Fruit fly (Drosophila melanogaster): ENCODE data around the gene Pi3K92E.

Pi3K92E gene

DNA sequence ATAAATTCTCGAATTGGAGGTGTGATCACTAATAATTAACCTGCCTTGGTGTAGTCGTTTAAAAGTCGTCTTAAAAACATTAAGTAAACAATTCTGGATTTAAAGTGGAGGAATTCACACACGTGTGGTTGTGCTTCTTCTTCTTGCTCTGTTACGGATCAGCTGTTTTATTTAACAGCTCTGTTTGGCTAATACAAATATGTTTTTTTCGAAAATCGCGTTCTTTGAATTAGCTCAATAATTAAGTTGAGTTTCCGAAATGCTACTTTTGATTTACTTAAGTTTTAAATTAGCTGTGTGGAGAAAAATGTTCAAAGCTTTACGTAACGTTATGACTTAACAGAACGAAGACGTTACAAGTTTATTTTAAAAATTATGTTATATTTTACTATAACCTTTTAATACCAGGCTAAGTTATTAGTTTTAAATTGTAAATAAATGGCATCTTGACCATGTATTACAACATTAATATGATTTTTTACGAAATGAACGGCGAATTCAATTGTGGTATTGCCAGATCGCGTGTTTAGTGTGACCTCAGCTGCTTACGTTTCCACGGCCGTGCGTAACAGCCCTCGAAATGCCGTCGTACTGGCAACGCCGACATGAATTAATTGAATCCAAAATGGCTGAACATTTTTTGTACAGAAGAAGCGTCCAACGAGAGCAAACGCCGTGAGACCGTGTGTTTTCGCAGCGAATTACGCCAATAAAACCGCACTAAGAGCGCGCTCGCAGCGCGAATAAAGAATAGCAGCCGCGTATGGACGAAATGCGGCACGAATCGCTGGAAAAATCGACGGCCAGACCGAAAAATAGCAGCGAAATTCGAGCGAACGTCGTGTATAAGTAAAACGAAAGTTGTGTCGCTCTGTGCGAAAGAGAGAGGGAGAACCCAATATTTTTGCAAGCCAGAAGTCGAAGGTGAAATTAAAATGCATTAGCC is 41.7 kb downstream of the Pi3K92E start, which contains the start of the genes Pus1 and bon (continued):
- TF ChIP-seq Optix (GFP tag; IDR thresholded peaks at IDR 0.05) (no peak), stwl (tag; optimal IDR thresholded peaks at IDR 0.05) (peak; percentile 79), Sry-β (GFP tag; optimal IDR thresholded peaks at IDR 0.05) (no peak), Mes4 (GFP tag; optimal IDR thresholded peaks at IDR 0.05) (no peak), CG16779 (GFP tag; IDR thresholded peaks at IDR 0.05) (no peak), CG11247 (GFP tag; IDR thresholded peaks at IDR 0.05) (no peak), eyg (GFP tag; optimal IDR thresholded peaks at IDR 0.05) (no peak), CG11696 (GFP tag; IDR thresholded peaks at IDR 0.05) (no peak), da (GFP tag; optimal IDR thresholded peaks at IDR 0.05) (no peak), ranshi (GFP tag; IDR thresholded peaks at IDR 0.05) (no peak), HLH4C (GFP tag; IDR thresholded peaks at IDR 0.05; ENCODE audit: partially characterized antibody) (no peak), CG18619 (GFP tag; optimal IDR thresholded peaks at IDR 0.05) (no peak), slbo (GFP tag; IDR thresholded peaks at IDR 0.05) (peak; percentile 52; the same call in 1 of the 2 replicates), insv (GFP tag; optimal IDR thresholded peaks at IDR 0.05) (no peak), bab2 (GFP tag; optimal IDR thresholded peaks at IDR 0.05) (peak; percentile 22), cato (GFP tag; optimal IDR thresholded peaks at IDR 0.05; ENCODE audit: borderline replicate concordance) (no peak), HmgD (GFP tag; optimal IDR thresholded peaks at IDR 0.05) (no peak), YL-1 (GFP tag; optimal IDR thresholded peaks at IDR 0.05) (peak; percentile 88), yki (optimal IDR thresholded peaks at IDR 0.05) (no peak), Neu2 (GFP tag; optimal IDR thresholded peaks at IDR 0.05; ENCODE audit: borderline replicate concordance) (no peak), kni (GFP tag; optimal IDR thresholded peaks at IDR 0.05) (peak; percentile 30), CG11504 (tag; optimal IDR thresholded peaks at IDR 0.05) (peak; percentile 29), Fer2 (tag; optimal IDR thresholded peaks at IDR 0.05) (no peak), CG12769 (tag; optimal IDR thresholded peaks at IDR 0.05) (no peak), Sox100B (GFP tag; optimal IDR thresholded peaks at IDR 0.05) (no peak), eve (GFP tag; optimal IDR thresholded peaks at IDR 0.05) (no peak), CG12219 (GFP tag; optimal IDR thresholded peaks at IDR 0.05) (no peak), Nf-YA (GFP tag; IDR thresholded peaks at IDR 0.05) (0 out of 2 replicates have a peak, but pooled peaks have one; percentile 8), Ada2b (GFP tag; IDR thresholded peaks at IDR 0.05) (no peak), Myb (GFP tag; optimal IDR thresholded peaks at IDR 0.05) (peak; percentile 65), CG7928 (GFP tag; optimal IDR thresholded peaks at IDR 0.05) (no peak), ham (GFP tag; IDR thresholded peaks at IDR 0.05) (no peak), Blimp-1 (GFP tag; optimal IDR thresholded peaks at IDR 0.05) (peak; percentile 51), Sry-δ (GFP tag; optimal IDR thresholded peaks at IDR 0.05) (peak; percentile 39), jumu (GFP tag; optimal IDR thresholded peaks at IDR 0.05) (peak; percentile 32), run (tag; optimal IDR thresholded peaks at IDR 0.05) (no peak), crp (GFP tag; optimal IDR thresholded peaks at IDR 0.05) (peak; percentile 18 to 86), gce (GFP tag; IDR thresholded peaks at IDR 0.05) (no peak), CG14441 (GFP tag; IDR thresholded peaks at IDR 0.05) (peak; percentile 74), CG5180 (GFP tag; optimal IDR thresholded peaks at IDR 0.05) (no peak), lola (GFP tag; optimal IDR thresholded peaks at IDR 0.05) (no peak), stc (GFP tag; IDR thresholded peaks at IDR 0.05) (no peak), ken (GFP tag; IDR thresholded peaks at IDR 0.05) (peak; percentile 34; the same call in 1 of the 3 replicates), dpn (GFP tag; optimal IDR thresholded peaks at IDR 0.05) (peak; percentile 5 to 34), CG17612 (GFP tag; IDR thresholded peaks at IDR 0.05) (no peak), CG17912 (GFP tag; optimal IDR thresholded peaks at IDR 0.05) (peak; percentile 28), CG10654 (GFP tag; optimal IDR thresholded peaks at IDR 0.05) (no peak), CG10959 (GFP tag; IDR thresholded peaks at IDR 0.05) (no peak), Hey (tag; optimal IDR thresholded peaks at IDR 0.05) (no peak)

Measured in whole organism, embryonic.